Worm (Caenorhabditis elegans): Measurements from ENCODE around the gene nhr-143.

ce11 chrV:8944481-8944880 lies 30.3 kb downstream of the nhr-143 start:
- TF ChIP-seq nhr-237 (tag; optimal IDR thresholded peaks at IDR 0.05) (no peak), unc-62 (GFP tag; optimal IDR thresholded peaks at IDR 0.05) (no peak), nhr-28 (tag; optimal IDR thresholded peaks at IDR 0.05) (no peak), mab-5 (tag; optimal IDR thresholded peaks at IDR 0.05) (no peak), elt-1 (tag; optimal IDR thresholded peaks at IDR 0.05; ENCODE audit: borderline replicate concordance, insufficient read depth) (no peak), unc-39 (tag; optimal IDR thresholded peaks at IDR 0.05) (no peak), unc-120 (tag; optimal IDR thresholded peaks at IDR 0.05; ENCODE audit: poor library complexity, severe bottlenecking) (no peak), snpc-4 (tag; optimal IDR thresholded peaks at IDR 0.05) (no peak), lin-13 (tag; optimal IDR thresholded peaks at IDR 0.05) (no peak), sptf-1 (tag; optimal IDR thresholded peaks at IDR 0.05) (no peak), elt-3 (tag; optimal IDR thresholded peaks at IDR 0.05) (no peak), hlh-1 (tag; optimal IDR thresholded peaks at IDR 0.05) (no peak), pha-4 (tag; optimal IDR thresholded peaks at IDR 0.05) (no peak)
